Worm (Caenorhabditis elegans) whole organism, L1 larva: Measurements from ENCODE around the gene men-1.

Source experiments
- C04F5.9 ChIP-seq: sonication (generic microtip); optimal IDR thresholded peaks from 2 replicates; lab custom pipeline; 2016; ENCODE audit warnings: missing genetic modification characterization, missing compliant biosample characterization
- C16A3.4 ChIP-seq: fragments of 150-350 bp; optimal IDR thresholded peaks from 2 replicates; lab custom pipeline; 2014; ENCODE audit warnings: missing biosample characterization, missing genetic modification characterization
- F16B12.6 ChIP-seq: fragments of 150-350 bp; optimal IDR thresholded peaks from 2 replicates; lab custom pipeline; 2014; ENCODE audit warnings: missing biosample characterization, missing genetic modification characterization
- Y116A8C.19 ChIP-seq: sonication (generic microtip); optimal IDR thresholded peaks from 2 replicates; lab custom pipeline; 2016; ENCODE audit warnings: missing compliant biosample characterization, missing genetic modification characterization, borderline replicate concordance
- ceh-8 ChIP-seq: fragments of 200-800 bp; sonication (Bioruptor generic); optimal IDR thresholded peaks from 2 replicates; lab custom pipeline; 2018; ENCODE audit warnings: mild to moderate bottlenecking, missing genetic modification characterization, moderate library complexity, missing compliant biosample characterization
- ceh-88 ChIP-seq: fragments of 200-800 bp; sonication (Bioruptor generic); IDR thresholded peaks from 2 replicates; pipeline ENCODE4 v1.3.6; 2022; ENCODE audit warnings: missing genetic modification characterization, missing compliant biosample characterization
- ces-1 ChIP-seq: fragments of 150-350 bp; optimal IDR thresholded peaks from 2 replicates; lab custom pipeline; 2014; ENCODE audit warnings: missing biosample characterization, missing genetic modification reagents, missing genetic modification characterization
- dsc-1 ChIP-seq: sonication (generic microtip); optimal IDR thresholded peaks from 2 replicates; lab custom pipeline; 2016; ENCODE audit warnings: mild to moderate bottlenecking, missing genetic modification characterization, missing compliant biosample characterization
- efl-1 ChIP-seq, 4 experiments: fragments of 150-350 bp; optimal IDR thresholded peaks in 3 of 4; peaks in 1 of 4; 1 replicate in 1 of 4; 2 replicates in 3 of 4; lab custom pipeline; 2014; ENCODE audit warnings: missing biosample characterization in 2 of 4, missing genetic modification characterization in 2 of 4, missing genetic modification reagents in 2 of 4
- efl-3 ChIP-seq: fragments of 200-800 bp; sonication (Bioruptor generic); optimal IDR thresholded peaks from 2 replicates; lab custom pipeline; 2018; ENCODE audit warnings: mild to moderate bottlenecking, missing genetic modification characterization, missing compliant biosample characterization
- egl-13 ChIP-seq: sonication (generic microtip); optimal IDR thresholded peaks from 2 replicates; lab custom pipeline; 2016; ENCODE audit warnings: missing genotype, missing genetic modification reagents, missing genetic modification characterization, missing compliant biosample characterization
- egl-27 ChIP-seq, 2 experiments: fragments of 150-350 bp in 1 of 2; sonication (generic microtip); optimal IDR thresholded peaks; 3 replicates each; lab custom pipeline; 2017 to 2018; ENCODE audit warnings: missing biosample characterization in 2 of 2, missing genetic modification characterization in 2 of 2, missing genetic modification reagents in 2 of 2
- elt-2 ChIP-seq: sonication (generic microtip); optimal IDR thresholded peaks from 2 replicates; lab custom pipeline; 2016; ENCODE audit warnings: missing genetic modification characterization, mild to moderate bottlenecking, inconsistent platforms, missing compliant biosample characterization, missing genetic modification reagents
- elt-3 ChIP-seq, 6 experiments: fragments of 150-350 bp in 1 of 6; sonication (generic microtip); optimal IDR thresholded peaks; 2 replicates each; lab custom pipeline; 2017 to 2018; ENCODE audit warnings: missing biosample characterization in 6 of 6, missing genetic modification characterization in 6 of 6, inconsistent platforms in 1 of 6
- ets-5 ChIP-seq: fragments of 200-800 bp; sonication (Bioruptor generic); IDR thresholded peaks from 2 replicates; pipeline ENCODE4 v1.3.6; 2022; ENCODE audit warnings: missing genetic modification characterization, missing compliant biosample characterization
- fkh-10 ChIP-seq: sonication (generic microtip); optimal IDR thresholded peaks from 2 replicates; lab custom pipeline; 2017; ENCODE audit warnings: missing biosample characterization, missing genetic modification reagents, missing genetic modification characterization
- fkh-8 ChIP-seq: sonication (generic microtip); optimal IDR thresholded peaks from 2 replicates; lab custom pipeline; 2016; ENCODE audit warnings: mild to moderate bottlenecking, missing genetic modification characterization, missing compliant biosample characterization
- fos-1 ChIP-seq: fragments of 150-350 bp; optimal IDR thresholded peaks from 2 replicates; lab custom pipeline; 2014; ENCODE audit warnings: missing biosample characterization, missing genetic modification characterization
- grh-1 ChIP-seq: fragments of 200-800 bp; sonication (Bioruptor generic); IDR thresholded peaks from 2 replicates; pipeline ENCODE4 v1.3.6; 2022; ENCODE audit warnings: missing genetic modification reagents, missing genetic modification characterization, missing compliant biosample characterization
- hlh-17 ChIP-seq: fragments of 200-800 bp; sonication (Bioruptor generic); optimal IDR thresholded peaks from 2 replicates; lab custom pipeline; 2018; ENCODE audit warnings: missing genetic modification characterization, mild to moderate bottlenecking, missing compliant biosample characterization, moderate library complexity, borderline replicate concordance
- hlh-4 ChIP-seq: sonication (generic microtip); optimal IDR thresholded peaks from 2 replicates; lab custom pipeline; 2016; ENCODE audit warnings: mild to moderate bottlenecking, missing genetic modification characterization, missing compliant biosample characterization
- irx-1 ChIP-seq: sonication (generic microtip); optimal IDR thresholded peaks from 2 replicates; lab custom pipeline; 2016; ENCODE audit warnings: missing genetic modification characterization, missing compliant biosample characterization
- jun-1 ChIP-seq: fragments of 150-350 bp; optimal IDR thresholded peaks from 2 replicates; lab custom pipeline; 2014; ENCODE audit warnings: missing biosample characterization, missing genetic modification reagents, missing genetic modification characterization
- lin-13 ChIP-seq: fragments of 150-350 bp; optimal IDR thresholded peaks from 2 replicates; lab custom pipeline; 2014; ENCODE audit warnings: missing biosample characterization, missing genetic modification reagents, missing genetic modification characterization
- lin-35 ChIP-seq, 2 experiments: fragments of 150-350 bp; optimal IDR thresholded peaks; 2 replicates each; lab custom pipeline; 2014; ENCODE audit warnings: missing biosample characterization in 2 of 2, missing genetic modification characterization in 2 of 2, missing genetic modification reagents in 2 of 2
- lsy-2 ChIP-seq, 2 experiments: fragments of 150-350 bp; optimal IDR thresholded peaks; 2 replicates each; lab custom pipeline; 2014; ENCODE audit warnings: missing biosample characterization in 2 of 2, missing genetic modification characterization in 2 of 2
- mdl-1 ChIP-seq, 2 experiments: fragments of 150-350 bp; optimal IDR thresholded peaks; 2 replicates each; lab custom pipeline; 2014 to 2017; ENCODE audit warnings: missing biosample characterization in 2 of 2, missing genetic modification characterization in 2 of 2, inconsistent platforms in 1 of 2
- mef-2 ChIP-seq: fragments of 150-350 bp; optimal IDR thresholded peaks from 2 replicates; lab custom pipeline; 2014; ENCODE audit warnings: missing biosample characterization, missing genetic modification characterization
- mep-1 ChIP-seq: fragments of 150-350 bp; optimal IDR thresholded peaks from 2 replicates; lab custom pipeline; 2014; ENCODE audit warnings: missing biosample characterization, missing genetic modification characterization
- nhr-12 ChIP-seq: sonication (generic microtip); optimal IDR thresholded peaks from 2 replicates; lab custom pipeline; 2017; ENCODE audit warnings: missing biosample characterization, missing genetic modification characterization
- nhr-19 ChIP-seq: fragments of 200-800 bp; sonication (Bioruptor generic); conservative IDR thresholded peaks from 2 replicates; pipeline ENCODE4 v1.3.6; 2022; ENCODE audit warnings: missing genetic modification characterization, missing compliant biosample characterization
- nhr-20 ChIP-seq: sonication (generic microtip); optimal IDR thresholded peaks from 2 replicates; lab custom pipeline; 2016; ENCODE audit warnings: mild to moderate bottlenecking, missing genetic modification characterization, missing compliant biosample characterization
- nhr-237 ChIP-seq: fragments of 150-350 bp; optimal IDR thresholded peaks from 2 replicates; lab custom pipeline; 2014; ENCODE audit warnings: missing biosample characterization, missing genetic modification characterization
- nhr-47 ChIP-seq: sonication (generic microtip); optimal IDR thresholded peaks from 2 replicates; lab custom pipeline; 2016; ENCODE audit warnings: mild to moderate bottlenecking, missing genetic modification characterization, moderate library complexity, missing compliant biosample characterization
- nhr-84 ChIP-seq: sonication (generic microtip); optimal IDR thresholded peaks from 2 replicates; lab custom pipeline; 2017; ENCODE audit warnings: missing biosample characterization, missing genetic modification characterization
- nhr-85 ChIP-seq: sonication (generic microtip); peaks from one replicate; lab custom pipeline; 2016; ENCODE audit warnings: missing genetic modification characterization, inconsistent platforms, missing compliant biosample characterization
- nhr-90 ChIP-seq: sonication (generic microtip); optimal IDR thresholded peaks from 2 replicates; lab custom pipeline; 2016; ENCODE audit warnings: mild to moderate bottlenecking, missing genetic modification characterization, missing compliant biosample characterization; ENCODE audit not compliant: poor library complexity
- skn-1 ChIP-seq: fragments of 150-350 bp; optimal IDR thresholded peaks from 2 replicates; lab custom pipeline; 2014; ENCODE audit warnings: missing biosample characterization, missing genetic modification characterization
- snpc-4 ChIP-seq: fragments of 150-350 bp; optimal IDR thresholded peaks from 2 replicates; lab custom pipeline; 2014; ENCODE audit warnings: missing biosample characterization, missing genetic modification characterization
- snu-23 ChIP-seq: sonication (generic microtip); optimal IDR thresholded peaks from 2 replicates; lab custom pipeline; 2016; ENCODE audit warnings: missing genetic modification characterization, missing compliant biosample characterization
- sox-4 ChIP-seq: sonication (generic microtip); optimal IDR thresholded peaks from 2 replicates; lab custom pipeline; 2016; ENCODE audit warnings: missing genetic modification characterization, missing compliant biosample characterization
- sup-37 ChIP-seq: fragments of 200-800 bp; sonication (Bioruptor generic); optimal IDR thresholded peaks from 2 replicates; lab custom pipeline; 2018; ENCODE audit warnings: mild to moderate bottlenecking, missing genetic modification characterization, missing compliant biosample characterization
- swsn-7 ChIP-seq: sonication (generic microtip); optimal IDR thresholded peaks from 2 replicates; lab custom pipeline; 2016; ENCODE audit warnings: missing genetic modification characterization, missing compliant biosample characterization
- tbx-2 ChIP-seq: sonication (generic microtip); optimal IDR thresholded peaks from 2 replicates; lab custom pipeline; 2016; ENCODE audit warnings: missing genetic modification characterization, missing compliant biosample characterization
- tlp-1 ChIP-seq: fragments of 150-350 bp; optimal IDR thresholded peaks from 2 replicates; lab custom pipeline; 2014; ENCODE audit warnings: missing biosample characterization, missing genetic modification characterization
- unc-130 ChIP-seq: fragments of 150-350 bp; optimal IDR thresholded peaks from 2 replicates; lab custom pipeline; 2017; ENCODE audit warnings: missing biosample characterization, missing genetic modification characterization, inconsistent platforms
- unc-86 ChIP-seq: sonication (generic microtip); optimal IDR thresholded peaks from 2 replicates; lab custom pipeline; 2016; ENCODE audit warnings: missing genetic modification characterization, missing compliant biosample characterization
- unc-98 ChIP-seq: fragments of 200-800 bp; sonication (Bioruptor generic); IDR thresholded peaks from 2 replicates; pipeline ENCODE4 v1.3.6; 2022; ENCODE audit warnings: missing genetic modification characterization, missing compliant biosample characterization
- zag-1 ChIP-seq: fragments of 150-350 bp; optimal IDR thresholded peaks from 2 replicates; lab custom pipeline; 2014; ENCODE audit warnings: missing biosample characterization, missing genetic modification characterization
- zip-4 ChIP-seq: fragments of 200-800 bp; sonication (Bioruptor generic); optimal IDR thresholded peaks from 2 replicates; lab custom pipeline; 2018; ENCODE audit warnings: mild to moderate bottlenecking, missing genetic modification characterization, moderate library complexity, missing compliant biosample characterization
- ztf-11 ChIP-seq, 2 experiments: sonication (generic microtip); optimal IDR thresholded peaks; 2 replicates each; lab custom pipeline; 2016 to 2017; ENCODE audit warnings: missing genetic modification characterization in 2 of 2, missing biosample characterization in 1 of 2, missing compliant biosample characterization in 1 of 2
- ztf-4 ChIP-seq: fragments of 150-350 bp; optimal IDR thresholded peaks from 2 replicates; lab custom pipeline; 2014; ENCODE audit warnings: missing biosample characterization, missing genetic modification characterization

Gene men-1

DNA sequence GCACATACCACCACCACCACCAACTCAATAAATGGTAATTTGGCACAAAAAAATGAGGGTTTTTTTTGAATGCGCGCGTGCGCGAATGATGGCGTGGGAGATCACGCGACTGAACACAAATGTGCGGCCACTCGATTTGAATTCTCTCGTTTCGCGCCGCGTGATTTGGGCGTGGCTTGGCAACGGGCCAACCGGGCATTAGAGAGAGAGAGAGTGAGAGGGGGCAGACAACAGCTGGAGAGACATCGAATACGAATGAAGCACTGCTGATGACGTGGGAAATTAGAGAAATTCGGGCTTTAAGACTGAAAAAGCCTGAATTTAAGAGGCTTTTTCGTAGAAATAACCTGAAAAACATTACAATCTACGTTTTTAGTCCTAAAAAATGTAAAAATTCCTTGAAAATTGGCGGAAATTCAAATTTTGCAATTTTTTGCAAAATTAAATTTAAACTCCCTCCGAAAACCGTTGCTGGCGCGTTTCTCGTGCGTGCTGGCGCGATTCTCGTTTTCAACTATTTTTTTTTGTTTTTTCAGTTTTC lies 17.6 kb upstream of the men-1 start:
- TF ChIP-seq fkh-10 (GFP tag; lab: Kevin White, UChicago) (peak; percentile 40), fos-1 (tag; lab: Kevin White, UChicago) (peak; percentile 63), unc-86 (peak; percentile 95), unc-98 (peak; percentile 40; the same call in 1 of the 2 replicates), jun-1 (tag; lab: Kevin White, UChicago) (peak; percentile 88), fkh-8 (tag; lab: Kevin White, UChicago) (peak; percentile 96), snpc-4 (tag; lab: Kevin White, UChicago) (peak; percentile 52), tlp-1 (tag; lab: Kevin White, UChicago) (no peak), nhr-20 (tag; lab: Kevin White, UChicago) (peak; percentile 96), ces-1 (GFP tag; lab: Kevin White, UChicago) (no peak), unc-130 (tag; lab: Kevin White, UChicago) (peak; percentile 61), ets-5 (GFP tag; lab: Robert Waterston, UW) (no peak), hlh-4 (no peak), efl-3 (GFP tag; lab: Kevin White, UChicago) (peak; percentile 60), nhr-237 (tag; lab: Kevin White, UChicago) (peak; percentile 50), C04F5.9 (tag; lab: Kevin White, UChicago) (peak; percentile 71), ztf-11 (tag; optimal IDR thresholded peaks at IDR 0.05; lab: Kevin White, UChicago) (peak; percentile 1 to 92), skn-1 (tag; lab: Kevin White, UChicago) (peak; percentile 29), egl-13 (peak; percentile 93), sox-4 (tag; lab: Kevin White, UChicago) (peak; percentile 86), C16A3.4 (tag; lab: Kevin White, UChicago) (peak; percentile 74), ceh-8 (GFP tag; lab: Kevin White, UChicago) (peak; percentile 25), nhr-12 (no peak), elt-3 (tag; optimal IDR thresholded peaks at IDR 0.05; lab: Kevin White, UChicago) (peak in 2 of 6 experiments; percentile 26 to 41), mep-1 (tag; lab: Kevin White, UChicago) (peak; percentile 76), swsn-7 (peak; percentile 92), irx-1 (peak; percentile 92), sup-37 (GFP tag; lab: Kevin White, UChicago) (peak; percentile 72), elt-2 (tag; lab: Kevin White, UChicago) (peak; percentile 82), snu-23 (GFP tag; lab: Kevin White, UChicago) (peak; percentile 95), ceh-88 (peak; percentile 86), ztf-4 (tag; lab: Kevin White, UChicago) (peak; percentile 87), zip-4 (GFP tag; lab: Kevin White, UChicago) (peak; percentile 82), lin-13 (GFP tag; lab: Kevin White, UChicago) (peak; percentile 37), dsc-1 (tag; lab: Kevin White, UChicago) (peak; percentile 97), tbx-2 (tag; lab: Kevin White, UChicago) (peak; percentile 94), nhr-47 (tag; lab: Kevin White, UChicago) (peak; percentile 97), nhr-19 (GFP tag; lab: Robert Waterston, UW) (peak; percentile 88), nhr-84 (no peak), mef-2 (tag; lab: Kevin White, UChicago) (no peak), Y116A8C.19 (no peak), grh-1 (GFP tag; lab: Robert Waterston, UW) (peak; percentile 71), F16B12.6 (tag; lab: Kevin White, UChicago) (peak; percentile 54), efl-1 (optimal IDR thresholded peaks at IDR 0.05; lab: Kevin White, UChicago) (peak; percentile 97), efl-1 (GFP tag; optimal IDR thresholded peaks at IDR 0.05 in 1 of 2; lab: Kevin White, UChicago) (peak; percentile 95 to 100), hlh-17 (GFP tag; lab: Kevin White, UChicago) (no peak), egl-27 (tag; optimal IDR thresholded peaks at IDR 0.05; lab: Kevin White, UChicago) (peak in 1 of 2 experiments; percentile 35), zag-1 (tag; lab: Kevin White, UChicago) (no peak), nhr-90 (peak; percentile 95), nhr-85 (tag; lab: Kevin White, UChicago) (peak; percentile 98), lin-35 (GFP tag; optimal IDR thresholded peaks at IDR 0.05; lab: Kevin White, UChicago) (peak; percentile 96 to 97), mdl-1 (tag; optimal IDR thresholded peaks at IDR 0.05; lab: Kevin White, UChicago) (peak; percentile 8 to 89), lsy-2 (tag; optimal IDR thresholded peaks at IDR 0.05; lab: Kevin White, UChicago) (peak; percentile 77 to 87)
